Fruit fly (Drosophila melanogaster) whole organism, embryonic: Measurements from ENCODE around the gene CG5521.

Source experiments
- Adf1 ChIP-seq: fragments of 200-800 bp; sonication (Bioruptor generic); IDR thresholded peaks from 2 replicates; pipeline ENCODE4 v1.3.6; 2022; ENCODE audit warnings: missing biosample characterization, missing genetic modification characterization
- BtbVII ChIP-seq: fragments of 200-800 bp; sonication (Bioruptor generic); optimal IDR thresholded peaks from 3 replicates; lab custom pipeline; 2017; ENCODE audit warnings: missing biosample characterization, mild to moderate bottlenecking, missing genetic modification characterization
- CG10959 ChIP-seq: fragments of 200-800 bp; sonication (Bioruptor generic); IDR thresholded peaks from 2 replicates; pipeline ENCODE4 v1.3.6; 2022; ENCODE audit warnings: missing biosample characterization, missing genetic modification characterization
- CG11504 ChIP-seq: fragments of 200-800 bp; sonication (Bioruptor generic); optimal IDR thresholded peaks from 3 replicates; lab custom pipeline; 2019; ENCODE audit warnings: missing biosample characterization, mild to moderate bottlenecking, missing genetic modification characterization, moderate library complexity
- CG12071 ChIP-seq: fragments of 200-800 bp; sonication (Bioruptor generic); optimal IDR thresholded peaks from 3 replicates; lab custom pipeline; 2018; ENCODE audit warnings: missing biosample characterization, mild to moderate bottlenecking, missing genetic modification characterization
- CG12104 ChIP-seq: fragments of 200-800 bp; sonication (Bioruptor generic); optimal IDR thresholded peaks from 3 replicates; lab custom pipeline; 2016; ENCODE audit warnings: missing biosample characterization, missing genetic modification characterization
- CG12219 ChIP-seq: fragments of 200-800 bp; sonication (Bioruptor generic); optimal IDR thresholded peaks from 3 replicates; lab custom pipeline; 2018; ENCODE audit warnings: missing biosample characterization, mild to moderate bottlenecking, missing genetic modification characterization
- CG12659 ChIP-seq: fragments of 200-800 bp; sonication (Bioruptor generic); optimal IDR thresholded peaks from 3 replicates; lab custom pipeline; 2017; ENCODE audit warnings: mild to moderate bottlenecking, missing biosample characterization, missing genetic modification reagents, missing genetic modification characterization
- CG13424 ChIP-seq: fragments of 200-800 bp; sonication (Bioruptor generic); optimal IDR thresholded peaks from 2 replicates; lab custom pipeline; 2019; ENCODE audit warnings: missing biosample characterization, mild to moderate bottlenecking, missing genetic modification characterization, moderate library complexity
- CG15269 ChIP-seq: fragments of 200-800 bp; sonication (Bioruptor generic); optimal IDR thresholded peaks from 2 replicates; lab custom pipeline; 2018; ENCODE audit warnings: missing biosample characterization, mild to moderate bottlenecking, missing genetic modification characterization, moderate library complexity
- CG1603 ChIP-seq: fragments of 200-800 bp; sonication (Bioruptor generic); optimal IDR thresholded peaks from 2 replicates; lab custom pipeline; 2019; ENCODE audit warnings: missing biosample characterization, mild to moderate bottlenecking, missing genetic modification characterization, moderate library complexity
- CG1647 ChIP-seq: fragments of 200-800 bp; sonication (Bioruptor generic); optimal IDR thresholded peaks from 3 replicates; lab custom pipeline; 2016; ENCODE audit warnings: missing biosample characterization, missing genetic modification characterization
- CG17385 ChIP-seq: fragments of 200-800 bp; sonication (Bioruptor generic); optimal IDR thresholded peaks from 3 replicates; lab custom pipeline; 2018; ENCODE audit warnings: missing biosample characterization, mild to moderate bottlenecking, missing genetic modification characterization
- CG1792 ChIP-seq: fragments of 200-800 bp; sonication (Bioruptor generic); optimal IDR thresholded peaks from 2 replicates; lab custom pipeline; 2016; ENCODE audit warnings: missing biosample characterization, missing genetic modification characterization
- CG1832 ChIP-seq: fragments of 200-800 bp; sonication (Bioruptor generic); optimal IDR thresholded peaks from 2 replicates; lab custom pipeline; 2017; ENCODE audit warnings: missing biosample characterization, mild to moderate bottlenecking, missing genetic modification characterization, inconsistent platforms
- CG2120 ChIP-seq: fragments of 200-800 bp; sonication (Bioruptor generic); optimal IDR thresholded peaks from 3 replicates; lab custom pipeline; 2016; ENCODE audit warnings: missing biosample characterization, missing genetic modification characterization
- CG2199 ChIP-seq: fragments of 200-800 bp; sonication (Bioruptor generic); IDR thresholded peaks from 3 replicates; pipeline ENCODE4 v1.3.6; 2022; ENCODE audit warnings: missing biosample characterization, missing genetic modification characterization
- CG2875 ChIP-seq: fragments of 200-800 bp; sonication (Bioruptor generic); optimal IDR thresholded peaks from 2 replicates; lab custom pipeline; 2017; ENCODE audit warnings: missing biosample characterization, mild to moderate bottlenecking, missing genetic modification characterization, missing genetic modification reagents
- CG4328 ChIP-seq: fragments of 200-800 bp; sonication (Bioruptor generic); optimal IDR thresholded peaks from 3 replicates; lab custom pipeline; 2017; ENCODE audit warnings: missing biosample characterization, missing genetic modification reagents, missing genetic modification characterization
- CG6683 ChIP-seq: fragments of 200-800 bp; sonication (Bioruptor generic); optimal IDR thresholded peaks from 2 replicates; lab custom pipeline; 2017; ENCODE audit warnings: missing biosample characterization, mild to moderate bottlenecking, missing genetic modification characterization, missing genetic modification reagents
- CG6813 ChIP-seq: fragments of 200-800 bp; sonication (Bioruptor generic); optimal IDR thresholded peaks from 2 replicates; lab custom pipeline; 2017; ENCODE audit warnings: missing biosample characterization, missing genetic modification characterization, mild to moderate bottlenecking, moderate library complexity, missing genetic modification reagents
- CoRest ChIP-seq: fragments of 200-800 bp; sonication (Bioruptor generic); optimal IDR thresholded peaks from 3 replicates; lab custom pipeline; 2018; ENCODE audit warnings: missing biosample characterization, mild to moderate bottlenecking, missing genetic modification characterization, moderate library complexity
- Doc2 ChIP-seq: fragments of 200-800 bp; sonication (Bioruptor generic); IDR thresholded peaks from 2 replicates; pipeline ENCODE4 v1.3.6; 2022; ENCODE audit warnings: missing biosample characterization, missing genetic modification characterization
- E2f2 ChIP-seq: fragments of 200-800 bp; sonication (Bioruptor generic); IDR thresholded peaks from 2 replicates; pipeline ENCODE4 v1.3.6; 2022; ENCODE audit warnings: missing biosample characterization, missing genetic modification characterization
- HLH4C ChIP-seq: fragments of 200-800 bp; sonication (Bioruptor generic); IDR thresholded peaks from 3 replicates; pipeline ENCODE4 v1.3.6; 2022; ENCODE audit warnings: missing biosample characterization, missing genetic modification characterization; ENCODE audit not compliant: partially characterized antibody
- HLHmδ ChIP-seq: fragments of 200-800 bp; sonication (Bioruptor generic); optimal IDR thresholded peaks from 2 replicates; lab custom pipeline; 2018; ENCODE audit warnings: missing biosample characterization, mild to moderate bottlenecking, missing genetic modification characterization, moderate library complexity
- MTF-1 ChIP-seq: fragments of 200-800 bp; sonication (Bioruptor generic); optimal IDR thresholded peaks from 2 replicates; lab custom pipeline; 2018; ENCODE audit warnings: missing biosample characterization, mild to moderate bottlenecking, missing genetic modification characterization, borderline replicate concordance
- NK7.1 ChIP-seq: fragments of 200-800 bp; sonication (Bioruptor generic); optimal IDR thresholded peaks from 3 replicates; lab custom pipeline; 2016; ENCODE audit warnings: missing biosample characterization, missing genetic modification characterization
- NfI ChIP-seq: fragments of 200-800 bp; sonication (Bioruptor generic); optimal IDR thresholded peaks from 3 replicates; lab custom pipeline; 2018; ENCODE audit warnings: missing biosample characterization, mild to moderate bottlenecking, missing genetic modification characterization, moderate library complexity
- Sox102F ChIP-seq: fragments of 200-800 bp; sonication (Bioruptor generic); optimal IDR thresholded peaks from 2 replicates; lab custom pipeline; 2018; ENCODE audit warnings: missing biosample characterization, mild to moderate bottlenecking, missing genetic modification characterization, moderate library complexity
- ara ChIP-seq: fragments of 200-800 bp; sonication (Bioruptor generic); IDR thresholded peaks from 2 replicates; pipeline ENCODE4 v1.3.6; 2022; ENCODE audit warnings: missing biosample characterization, missing genetic modification characterization
- br ChIP-seq: fragments of >200 bp; optimal IDR thresholded peaks from 2 replicates; lab custom pipeline; 2017
- bsh ChIP-seq, 2 experiments: fragments of 200-800 bp; sonication (Bioruptor generic); optimal IDR thresholded peaks; 2 replicates each; lab custom pipeline; 2017 to 2018; ENCODE audit warnings: mild to moderate bottlenecking in 2 of 2, missing biosample characterization in 2 of 2, missing genetic modification characterization in 2 of 2, moderate library complexity in 1 of 2
- cato ChIP-seq: fragments of 200-800 bp; sonication (Bioruptor generic); optimal IDR thresholded peaks from 2 replicates; lab custom pipeline; 2016; ENCODE audit warnings: missing biosample characterization, missing genetic modification characterization, borderline replicate concordance
- fd96Cb ChIP-seq: fragments of 200-800 bp; sonication (Bioruptor generic); optimal IDR thresholded peaks from 2 replicates; lab custom pipeline; 2018; ENCODE audit warnings: missing biosample characterization, mild to moderate bottlenecking, missing genetic modification characterization, moderate library complexity
- gem ChIP-seq: fragments of 200-800 bp; sonication (Bioruptor generic); optimal IDR thresholded peaks from 2 replicates; lab custom pipeline; 2019; ENCODE audit warnings: missing biosample characterization, mild to moderate bottlenecking, missing genetic modification characterization, moderate library complexity
- hth ChIP-seq: fragments of >200 bp; optimal IDR thresholded peaks from 2 replicates; lab custom pipeline; 2017; ENCODE audit warnings: inconsistent platforms
- kni ChIP-seq: fragments of 200-800 bp; sonication (Bioruptor generic); optimal IDR thresholded peaks from 3 replicates; lab custom pipeline; 2017; ENCODE audit warnings: mild to moderate bottlenecking, missing biosample characterization, missing genetic modification reagents, missing genetic modification characterization
- mirr ChIP-seq: fragments of 200-800 bp; sonication (Bioruptor generic); optimal IDR thresholded peaks from 3 replicates; lab custom pipeline; 2018; ENCODE audit warnings: missing biosample characterization, mild to moderate bottlenecking, missing genetic modification characterization
- nerfin-1 ChIP-seq: fragments of 200-800 bp; sonication (Bioruptor generic); optimal IDR thresholded peaks from 3 replicates; lab custom pipeline; 2019; ENCODE audit warnings: missing biosample characterization, mild to moderate bottlenecking, missing genetic modification characterization, moderate library complexity
- nerfin-2 ChIP-seq: fragments of 200-800 bp; sonication (Bioruptor generic); IDR thresholded peaks from 2 replicates; pipeline ENCODE4 v1.3.6; 2022; ENCODE audit warnings: missing biosample characterization, missing genetic modification characterization; ENCODE audit not compliant: partially characterized antibody
- org-1 ChIP-seq: fragments of 200-800 bp; sonication (Bioruptor generic); optimal IDR thresholded peaks from 2 replicates; lab custom pipeline; 2017; ENCODE audit warnings: missing biosample characterization, missing genetic modification characterization
- run ChIP-seq: fragments of 200-800 bp; sonication (Bioruptor generic); optimal IDR thresholded peaks from 3 replicates; lab custom pipeline; 2018; ENCODE audit warnings: missing biosample characterization, mild to moderate bottlenecking, missing genetic modification characterization
- scrt ChIP-seq: fragments of 200-800 bp; sonication (Bioruptor generic); optimal IDR thresholded peaks from 2 replicates; lab custom pipeline; 2018; ENCODE audit warnings: missing biosample characterization, mild to moderate bottlenecking, missing genetic modification characterization, moderate library complexity
- sens ChIP-seq: fragments of 200-800 bp; sonication (Bioruptor generic); peaks from one replicate; lab custom pipeline; 2016; ENCODE audit warnings: missing biosample characterization, missing genetic modification characterization
- sisA ChIP-seq: fragments of 200-800 bp; sonication (Bioruptor generic); IDR thresholded peaks from 2 replicates; pipeline ENCODE4 v1.3.6; 2022; ENCODE audit warnings: missing biosample characterization, missing genetic modification characterization
- tio ChIP-seq: fragments of 200-800 bp; sonication (Bioruptor generic); optimal IDR thresholded peaks from 2 replicates; lab custom pipeline; 2017; ENCODE audit warnings: missing biosample characterization, missing genetic modification characterization, inconsistent platforms
- tx ChIP-seq: fragments of 200-800 bp; sonication (Bioruptor generic); optimal IDR thresholded peaks from 2 replicates; lab custom pipeline; 2016; ENCODE audit warnings: missing biosample characterization, missing genetic modification characterization
- vvl ChIP-seq: fragments of 200-800 bp; sonication (Bioruptor generic); IDR thresholded peaks from 2 replicates; pipeline ENCODE4 v1.3.6; 2022; ENCODE audit warnings: missing biosample characterization, missing genetic modification characterization
- zen ChIP-seq: fragments of 200-800 bp; sonication (Bioruptor generic); optimal IDR thresholded peaks from 3 replicates; lab custom pipeline; 2018; ENCODE audit warnings: missing biosample characterization, mild to moderate bottlenecking, missing genetic modification characterization, moderate library complexity

CG5521 gene

dm6 chr3R:26923830-26924333, 42.8 kb upstream of the CG5521 start (continued):
- peak; percentile 40 for TF ChIP-seq CoRest
- TF ChIP-seq CG15269 (tag; lab: Kevin White, UChicago): peak; percentile 46
- no peak for TF ChIP-seq CG10959 (GFP tag; lab: Robert Waterston, UW)
- TF ChIP-seq fd96Cb (tag; lab: Kevin White, UChicago): peak; percentile 60
- peak; percentile 67 for TF ChIP-seq run
- TF ChIP-seq NK7.1 (GFP tag; lab: Kevin White, UChicago): peak; percentile 43
- peak; percentile 53 for TF ChIP-seq CG12071 (GFP tag; lab: Kevin White, UChicago)
- TF ChIP-seq MTF-1 (GFP tag; lab: Kevin White, UChicago): peak; percentile 10
- TF ChIP-seq CG2120 (GFP tag; lab: Kevin White, UChicago): peak; percentile 4
- no peak for TF ChIP-seq CG12219
- peak; percentile 46 for TF ChIP-seq CG4328 (GFP tag; lab: Kevin White, UChicago)
- no peak for TF ChIP-seq sisA (GFP tag; lab: Robert Waterston, UW)
- TF ChIP-seq Adf1 (GFP tag; lab: Robert Waterston, UW): no peak
- TF ChIP-seq hth (lab: Kevin White, UChicago): no peak
- peak; percentile 8; the same call in 1 of the 2 replicates for TF ChIP-seq E2f2 (GFP tag; lab: Robert Waterston, UW)
- TF ChIP-seq Doc2: no peak
- TF ChIP-seq CG17385: peak; percentile 30
- peak; percentile 10 for TF ChIP-seq tio (GFP tag; lab: Kevin White, UChicago)
- TF ChIP-seq CG1647 (GFP tag; lab: Kevin White, UChicago): peak; percentile 23
- TF ChIP-seq CG12104 (GFP tag; lab: Kevin White, UChicago): peak; percentile 37
- no peak for TF ChIP-seq CG1832 (GFP tag; lab: Kevin White, UChicago)
- TF ChIP-seq vvl (GFP tag; lab: Robert Waterston, UW): peak; percentile 68
- TF ChIP-seq CG11504 (tag; lab: Kevin White, UChicago): peak; percentile 75
- peak; percentile 73 for TF ChIP-seq gem (tag; lab: Kevin White, UChicago)
- no peak for TF ChIP-seq kni (GFP tag; lab: Kevin White, UChicago)
- TF ChIP-seq CG1603 (tag; lab: Kevin White, UChicago): peak; percentile 39
- TF ChIP-seq CG2875 (GFP tag; lab: Kevin White, UChicago): peak; percentile 70
- TF ChIP-seq org-1 (GFP tag; lab: Kevin White, UChicago): peak; percentile 49
- peak; percentile 28 for TF ChIP-seq CG6683 (GFP tag; lab: Kevin White, UChicago)
- peak; percentile 85 for TF ChIP-seq sens (GFP tag; lab: Kevin White, UChicago)
- no peak for TF ChIP-seq HLH4C
- no peak for TF ChIP-seq nerfin-2 (GFP tag; lab: Robert Waterston, UW)
- TF ChIP-seq zen (tag; lab: Kevin White, UChicago): no peak
- TF ChIP-seq bsh (GFP tag; optimal IDR thresholded peaks at IDR 0.05; lab: Kevin White, UChicago): peak in 1 of 2 experiments; percentile 27
- no peak for TF ChIP-seq tx (GFP tag; lab: Kevin White, UChicago)
- peak; percentile 9 for TF ChIP-seq CG12659
- no peak for TF ChIP-seq CG1792 (GFP tag; lab: Kevin White, UChicago)
- TF ChIP-seq mirr (GFP tag; lab: Kevin White, UChicago): no peak
- no peak for TF ChIP-seq cato (GFP tag; lab: Kevin White, UChicago)
- no peak for TF ChIP-seq br (lab: Kevin White, UChicago)
- TF ChIP-seq nerfin-1 (tag; lab: Kevin White, UChicago): peak; percentile 45
- no peak for TF ChIP-seq ara (GFP tag; lab: Robert Waterston, UW)
- TF ChIP-seq CG13424 (tag; lab: Kevin White, UChicago): peak; percentile 44
- TF ChIP-seq NfI (GFP tag; lab: Kevin White, UChicago): no peak
- no peak for TF ChIP-seq CG2199
- peak; percentile 77 for TF ChIP-seq BtbVII
- TF ChIP-seq Sox102F: peak; percentile 60
- peak; percentile 1 for TF ChIP-seq scrt (GFP tag; lab: Kevin White, UChicago)
- TF ChIP-seq CG6813 (GFP tag; lab: Kevin White, UChicago): peak; percentile 76
- no peak for TF ChIP-seq HLHmδ (GFP tag; lab: Kevin White, UChicago)
